Fruit fly (Drosophila melanogaster): ENCODE results near the gene CG4537.

The CG4537 gene

dm6 chr2L:9908468-9908967 is 17.8 kb downstream of the CG4537 start, which contains the start of gene CG13124 (continued):
- TF ChIP-seq ss (GFP tag; optimal IDR thresholded peaks at IDR 0.05), result peak; percentile 20 to 29
- no peak for TF ChIP-seq CG8632 (GFP tag; optimal IDR thresholded peaks at IDR 0.05)
- no peak for TF ChIP-seq svp (GFP tag)
- TF ChIP-seq CG16779 (tag; optimal IDR thresholded peaks at IDR 0.05), result peak; percentile 27
- peak; percentile 32 for TF ChIP-seq CG3919 (GFP tag; optimal IDR thresholded peaks at IDR 0.05)

- TF ChIP-seq CG8319 (GFP tag; optimal IDR thresholded peaks at IDR 0.05) (no peak), CG1621 (tag; optimal IDR thresholded peaks at IDR 0.05) (no peak), Ets21C (GFP tag; optimal IDR thresholded peaks at IDR 0.05) (no peak), Eip93F (GFP tag; optimal IDR thresholded peaks at IDR 0.05) (no peak), eg (GFP tag; IDR thresholded peaks at IDR 0.05) (peak; percentile 80), Ets96B (tag; optimal IDR thresholded peaks at IDR 0.05) (no peak), fkh (GFP tag; optimal IDR thresholded peaks at IDR 0.05) (no peak), CG15336 (GFP tag; IDR thresholded peaks at IDR 0.05) (no peak), CG11294 (GFP tag; IDR thresholded peaks at IDR 0.05) (no peak), OdsH (GFP tag; optimal IDR thresholded peaks at IDR 0.05) (no peak), CG34406 (GFP tag; optimal IDR thresholded peaks at IDR 0.05) (no peak), CG9139 (GFP tag; optimal IDR thresholded peaks at IDR 0.05) (no peak), svp (GFP tag) (no peak), spab (GFP tag; optimal IDR thresholded peaks at IDR 0.05) (no peak), CG11762 (GFP tag; optimal IDR thresholded peaks at IDR 0.05; ENCODE audit: insufficient read depth) (no peak), vri (GFP tag; optimal IDR thresholded peaks at IDR 0.05) (no peak), cyc (GFP tag; optimal IDR thresholded peaks at IDR 0.05) (peak; percentile 9), lz (GFP tag; optimal IDR thresholded peaks at IDR 0.05) (peak; percentile 40), CG4318 (GFP tag; optimal IDR thresholded peaks at IDR 0.05) (no peak), dac (GFP tag; optimal IDR thresholded peaks at IDR 0.05) (no peak), Met (GFP tag; optimal IDR thresholded peaks at IDR 0.05) (peak; percentile 8), CG6792 (GFP tag; optimal IDR thresholded peaks at IDR 0.05) (no peak), pdm3 (GFP tag; optimal IDR thresholded peaks at IDR 0.05) (peak; percentile 28), achi (GFP tag; optimal IDR thresholded peaks at IDR 0.05) (peak; percentile 6), CG10631 (GFP tag; optimal IDR thresholded peaks at IDR 0.05) (no peak), CG32006 (GFP tag; optimal IDR thresholded peaks at IDR 0.05) (peak; percentile 7), Smox (GFP tag; optimal IDR thresholded peaks at IDR 0.05) (peak; percentile 13), CG16779 (tag; optimal IDR thresholded peaks at IDR 0.05) (no peak), CG31627 (GFP tag; optimal IDR thresholded peaks at IDR 0.05) (no peak), CG7368 (GFP tag; optimal IDR thresholded peaks at IDR 0.05) (no peak), topi (GFP tag; optimal IDR thresholded peaks at IDR 0.05) (no peak), CG8119 (GFP tag; IDR thresholded peaks at IDR 0.05) (peak; percentile 28; the same call in 2 of the 3 replicates), Eip75B (GFP tag; optimal IDR thresholded peaks at IDR 0.05) (peak; percentile 16), esn (GFP tag; optimal IDR thresholded peaks at IDR 0.05) (no peak), Gug (GFP tag; IDR thresholded peaks at IDR 0.05) (0 out of 2 replicates have a peak, but pooled peaks have one; percentile 13), Hr39 (GFP tag; optimal IDR thresholded peaks at IDR 0.05) (peak; percentile 13), Lpt (GFP tag; optimal IDR thresholded peaks at IDR 0.05) (no peak), fd59A (GFP tag; optimal IDR thresholded peaks at IDR 0.05) (no peak), Hr38 (GFP tag; optimal IDR thresholded peaks at IDR 0.05) (no peak), Sox14 (GFP tag; optimal IDR thresholded peaks at IDR 0.05) (no peak), Hr4 (GFP tag; optimal IDR thresholded peaks at IDR 0.05) (peak; percentile 67), CG3032 (tag; optimal IDR thresholded peaks at IDR 0.05) (no peak), ss (GFP tag; optimal IDR thresholded peaks at IDR 0.05) (no peak), CG3919 (GFP tag; optimal IDR thresholded peaks at IDR 0.05) (no peak), CG8632 (GFP tag; optimal IDR thresholded peaks at IDR 0.05) (no peak), CG6854 (GFP tag; optimal IDR thresholded peaks at IDR 0.05) (no peak), CG6276 (GFP tag; optimal IDR thresholded peaks at IDR 0.05) (no peak), salr (GFP tag; optimal IDR thresholded peaks at IDR 0.05) (no peak), CG6808 (GFP tag; optimal IDR thresholded peaks at IDR 0.05) (no peak), CG6163 (GFP tag; IDR thresholded peaks at IDR 0.05) (peak; percentile 49; the same call in 2 of the 3 replicates)
Observed at dm6 chr2L:9911783-9912182, 21.1 kb downstream of the CG4537 start.
